Worm (Caenorhabditis elegans): Measurements from ENCODE around the gene nhx-5.

DNA sequence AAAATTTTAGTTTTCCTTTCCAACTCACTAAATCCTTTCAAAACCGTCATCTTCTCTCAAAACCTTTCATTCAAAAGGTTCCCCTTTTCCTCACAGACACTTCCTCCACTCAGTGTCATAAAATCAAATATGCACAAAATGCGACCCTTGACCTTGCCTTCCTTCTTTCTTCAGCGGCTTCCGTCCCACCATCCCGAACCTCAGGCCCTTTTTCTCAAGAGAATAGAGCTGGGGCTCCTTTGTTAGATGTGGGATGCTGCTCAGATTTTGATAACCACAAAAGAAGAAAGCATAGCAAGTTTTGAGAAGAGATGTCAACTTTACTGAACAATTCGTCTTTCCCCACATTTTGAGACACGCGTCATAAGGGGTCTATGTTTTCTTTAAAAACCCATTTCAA, 14.0 kb downstream of the nhx-5 start:
- TF ChIP-seq W03F9.2 (tag; optimal IDR thresholded peaks at IDR 0.05) (no peak), him-1 (tag; optimal IDR thresholded peaks at IDR 0.05) (no peak), dao-5 (tag; optimal IDR thresholded peaks at IDR 0.05) (no peak)
